Fruit fly (Drosophila melanogaster) whole organism, embryonic: ENCODE results near the gene THADA.
A peak's percentile ranks its signal among the peaks of the same experiment; 100 is the strongest.

Source experiments
- BEAF-32 ChIP-seq: fragments of 200-800 bp; sonication (Bioruptor generic); optimal IDR thresholded peaks from 3 replicates; lab custom pipeline; 2017; ENCODE audit warnings: missing biosample characterization, missing genetic modification characterization, mild to moderate bottlenecking, moderate library complexity, missing genetic modification reagents
- Bteb2 ChIP-seq: fragments of 200-800 bp; sonication (Bioruptor generic); optimal IDR thresholded peaks from 2 replicates; lab custom pipeline; 2016; ENCODE audit warnings: missing biosample characterization, missing genetic modification characterization
- CG10209 ChIP-seq: fragments of 200-800 bp; sonication (Bioruptor generic); optimal IDR thresholded peaks from 3 replicates; lab custom pipeline; 2017; ENCODE audit warnings: missing biosample characterization, mild to moderate bottlenecking, missing genetic modification characterization, missing genetic modification reagents
- CG1024 ChIP-seq: fragments of 200-800 bp; sonication (Bioruptor generic); IDR thresholded peaks from 2 replicates; pipeline ENCODE4 v1.3.6; 2022; ENCODE audit warnings: missing biosample characterization, missing genetic modification characterization
- CG10543 ChIP-seq: fragments of 200-800 bp; sonication (Bioruptor generic); optimal IDR thresholded peaks from 3 replicates; lab custom pipeline; 2017; ENCODE audit warnings: missing biosample characterization, mild to moderate bottlenecking, missing genetic modification characterization, moderate library complexity
- CG11093 ChIP-seq: fragments of 200-800 bp; sonication (Bioruptor generic); IDR thresholded peaks from 3 replicates; pipeline ENCODE4 v1.3.6; 2022; ENCODE audit warnings: missing biosample characterization, missing genetic modification characterization
- CG1233 ChIP-seq: fragments of 200-800 bp; sonication (Bioruptor generic); optimal IDR thresholded peaks from 4 replicates; lab custom pipeline; 2018; ENCODE audit warnings: missing biosample characterization, mild to moderate bottlenecking, missing genetic modification characterization
- CG12744 ChIP-seq: fragments of 200-800 bp; sonication (Bioruptor generic); optimal IDR thresholded peaks from 2 replicates; lab custom pipeline; 2016; ENCODE audit warnings: missing biosample characterization, missing genetic modification characterization
- CG14014 ChIP-seq: fragments of 200-800 bp; sonication (Bioruptor generic); IDR thresholded peaks from 2 replicates; pipeline ENCODE4 v1.3.6; 2022; ENCODE audit warnings: missing biosample characterization, missing genetic modification characterization
- CG1529 ChIP-seq: fragments of 200-800 bp; sonication (Bioruptor generic); optimal IDR thresholded peaks from 3 replicates; lab custom pipeline; 2018; ENCODE audit warnings: missing biosample characterization, missing genetic modification characterization
- CG17361 ChIP-seq: fragments of 200-800 bp; sonication (Bioruptor generic); IDR thresholded peaks from 3 replicates; pipeline ENCODE4 v1.3.6; 2022; ENCODE audit warnings: missing biosample characterization, missing genetic modification characterization
- CG17568 ChIP-seq: fragments of 200-800 bp; sonication (Bioruptor generic); optimal IDR thresholded peaks from 2 replicates; lab custom pipeline; 2018; ENCODE audit warnings: missing biosample characterization, mild to moderate bottlenecking, missing genetic modification characterization, moderate library complexity
- CG18619 ChIP-seq: fragments of 200-800 bp; sonication (Bioruptor generic); optimal IDR thresholded peaks from 3 replicates; lab custom pipeline; 2017; ENCODE audit warnings: missing biosample characterization, mild to moderate bottlenecking, missing genetic modification characterization
- CG3281 ChIP-seq: fragments of 200-800 bp; sonication (Bioruptor generic); optimal IDR thresholded peaks from 3 replicates; lab custom pipeline; 2017; ENCODE audit warnings: missing biosample characterization, mild to moderate bottlenecking, missing genetic modification characterization
- CG3407 ChIP-seq: fragments of 200-800 bp; sonication (Bioruptor generic); optimal IDR thresholded peaks from 2 replicates; lab custom pipeline; 2018; ENCODE audit warnings: missing biosample characterization, mild to moderate bottlenecking, missing genetic modification characterization
- CG5180 ChIP-seq: fragments of 200-800 bp; sonication (Bioruptor generic); optimal IDR thresholded peaks from 3 replicates; lab custom pipeline; 2017; ENCODE audit warnings: missing biosample characterization, missing genetic modification characterization, mild to moderate bottlenecking, moderate library complexity, missing genetic modification reagents
- CG7372 ChIP-seq: fragments of 200-800 bp; sonication (Bioruptor generic); IDR thresholded peaks from 2 replicates; pipeline ENCODE4 v1.3.6; 2022; ENCODE audit warnings: missing biosample characterization, missing genetic modification characterization
- CG7928 ChIP-seq: fragments of 200-800 bp; sonication (Bioruptor generic); optimal IDR thresholded peaks from 2 replicates; lab custom pipeline; 2017; ENCODE audit warnings: missing biosample characterization, mild to moderate bottlenecking, missing genetic modification characterization
- CG7963 ChIP-seq: fragments of 200-800 bp; sonication (Bioruptor generic); IDR thresholded peaks from 3 replicates; pipeline ENCODE4 v1.3.6; 2022; ENCODE audit warnings: missing biosample characterization, missing genetic modification characterization; ENCODE audit not compliant: partially characterized antibody
- CG7987 ChIP-seq: fragments of 200-800 bp; sonication (Bioruptor generic); optimal IDR thresholded peaks from 2 replicates; lab custom pipeline; 2018; ENCODE audit warnings: missing biosample characterization, mild to moderate bottlenecking, missing genetic modification characterization, moderate library complexity
- CG8478 ChIP-seq: fragments of >200 bp; optimal IDR thresholded peaks from 2 replicates; lab custom pipeline; 2018
- CG9437 ChIP-seq: fragments of 200-800 bp; sonication (Bioruptor generic); optimal IDR thresholded peaks from 2 replicates; lab custom pipeline; 2018; ENCODE audit warnings: missing biosample characterization, mild to moderate bottlenecking, missing genetic modification characterization
- CG9797 ChIP-seq: fragments of 200-800 bp; sonication (Bioruptor generic); optimal IDR thresholded peaks from 3 replicates; lab custom pipeline; 2018; ENCODE audit warnings: missing biosample characterization, mild to moderate bottlenecking, missing genetic modification characterization
- CG9817 ChIP-seq: fragments of 200-800 bp; sonication (Bioruptor generic); optimal IDR thresholded peaks from 2 replicates; lab custom pipeline; 2018; ENCODE audit warnings: missing biosample characterization, mild to moderate bottlenecking, missing genetic modification characterization, moderate library complexity
- CoRest ChIP-seq: fragments of 200-800 bp; sonication (Bioruptor generic); optimal IDR thresholded peaks from 3 replicates; lab custom pipeline; 2018; ENCODE audit warnings: missing biosample characterization, mild to moderate bottlenecking, missing genetic modification characterization, moderate library complexity
- CrebB ChIP-seq: fragments of 200-800 bp; sonication (Bioruptor generic); optimal IDR thresholded peaks from 3 replicates; lab custom pipeline; 2018; ENCODE audit warnings: missing biosample characterization, mild to moderate bottlenecking, missing genetic modification characterization
- Jarid2 ChIP-seq: fragments of 200-800 bp; sonication (Bioruptor generic); optimal IDR thresholded peaks from 3 replicates; lab custom pipeline; 2017; ENCODE audit warnings: mild to moderate bottlenecking, missing biosample characterization, missing genetic modification reagents, missing genetic modification characterization
- Neu2 ChIP-seq: fragments of 200-800 bp; sonication (Bioruptor generic); optimal IDR thresholded peaks from 3 replicates; lab custom pipeline; 2016; ENCODE audit warnings: missing biosample characterization, missing genetic modification characterization, borderline replicate concordance
- Optix ChIP-seq: fragments of 200-800 bp; sonication (Bioruptor generic); IDR thresholded peaks from 3 replicates; pipeline ENCODE4 v1.3.6; 2022; ENCODE audit warnings: missing biosample characterization, missing genetic modification characterization
- TFAM ChIP-seq: fragments of 200-800 bp; sonication (Bioruptor generic); optimal IDR thresholded peaks from 2 replicates; lab custom pipeline; 2017; ENCODE audit warnings: missing biosample characterization, missing genetic modification characterization, inconsistent platforms
- Usf ChIP-seq: fragments of 200-800 bp; sonication (Bioruptor generic); optimal IDR thresholded peaks from 2 replicates; lab custom pipeline; 2017; ENCODE audit warnings: missing genotype, missing biosample characterization, missing genetic modification characterization
- cas ChIP-seq: fragments of 200-800 bp; sonication (Bioruptor generic); IDR thresholded peaks from 2 replicates; pipeline ENCODE4 v1.3.6; 2022; ENCODE audit warnings: missing biosample characterization, missing genetic modification characterization
- chm ChIP-seq: fragments of 200-800 bp; sonication (Bioruptor generic); IDR thresholded peaks from 2 replicates; pipeline ENCODE4 v1.3.6; 2022; ENCODE audit warnings: missing biosample characterization, missing genetic modification characterization
- croc ChIP-seq: fragments of 200-800 bp; sonication (Bioruptor generic); conservative IDR thresholded peaks from 3 replicates; pipeline ENCODE4 v1.3.6; 2022; ENCODE audit warnings: missing biosample characterization, missing genetic modification characterization
- crol ChIP-seq: fragments of 200-800 bp; sonication (Bioruptor generic); IDR thresholded peaks from 2 replicates; pipeline ENCODE4 v1.3.6; 2022; ENCODE audit warnings: missing biosample characterization, missing genetic modification characterization
- dimm ChIP-seq: fragments of 200-800 bp; sonication (Bioruptor generic); IDR thresholded peaks from 2 replicates; pipeline ENCODE4 v1.3.6; 2022; ENCODE audit warnings: missing biosample characterization, missing genetic modification characterization
- dmrt11E ChIP-seq: fragments of 200-800 bp; sonication (Bioruptor generic); optimal IDR thresholded peaks from 3 replicates; lab custom pipeline; 2018; ENCODE audit warnings: missing biosample characterization, mild to moderate bottlenecking, missing genetic modification characterization, moderate library complexity
- dmrt99B ChIP-seq: fragments of 200-800 bp; sonication (Bioruptor generic); optimal IDR thresholded peaks from 2 replicates; lab custom pipeline; 2018; ENCODE audit warnings: missing biosample characterization, mild to moderate bottlenecking, missing genetic modification characterization, moderate library complexity
- jumu ChIP-seq: fragments of 200-800 bp; sonication (Bioruptor generic); optimal IDR thresholded peaks from 3 replicates; lab custom pipeline; 2016; ENCODE audit warnings: missing biosample characterization, missing genetic modification characterization
- mam ChIP-seq: fragments of 200-800 bp; sonication (Bioruptor generic); optimal IDR thresholded peaks from 3 replicates; lab custom pipeline; 2016; ENCODE audit warnings: missing biosample characterization, missing genetic modification characterization
- onecut ChIP-seq: fragments of 200-800 bp; sonication (Bioruptor generic); IDR thresholded peaks from 2 replicates; pipeline ENCODE4 v1.3.6; 2022; ENCODE audit warnings: missing biosample characterization, missing genetic modification characterization
- ro ChIP-seq: fragments of 200-800 bp; sonication (Bioruptor generic); IDR thresholded peaks from 2 replicates; pipeline ENCODE4 v1.3.6; 2022; ENCODE audit warnings: missing biosample characterization, missing genetic modification characterization
- sima ChIP-seq: fragments of 200-800 bp; sonication (Bioruptor generic); optimal IDR thresholded peaks from 2 replicates; lab custom pipeline; 2016; ENCODE audit warnings: missing biosample characterization, missing genetic modification characterization
- sna ChIP-seq: fragments of 200-800 bp; sonication (Bioruptor generic); IDR thresholded peaks from 2 replicates; pipeline ENCODE4 v1.3.6; 2022; ENCODE audit warnings: missing biosample characterization, missing genetic modification characterization; ENCODE audit not compliant: partially characterized antibody
- so ChIP-seq: fragments of 200-800 bp; sonication (Bioruptor generic); IDR thresholded peaks from 3 replicates; pipeline ENCODE4 v1.3.6; 2022; ENCODE audit warnings: missing biosample characterization, missing genetic modification characterization
- sqz ChIP-seq: fragments of 200-800 bp; sonication (Bioruptor generic); optimal IDR thresholded peaks from 3 replicates; lab custom pipeline; 2018; ENCODE audit warnings: missing biosample characterization, mild to moderate bottlenecking, missing genetic modification characterization
- ssp ChIP-seq: fragments of 200-800 bp; sonication (Bioruptor generic); IDR thresholded peaks from 2 replicates; pipeline ENCODE4 v1.3.6; 2022; ENCODE audit warnings: missing biosample characterization, missing genetic modification characterization
- vnd ChIP-seq: fragments of 200-800 bp; sonication (Bioruptor generic); IDR thresholded peaks from 3 replicates; pipeline ENCODE4 v1.3.6; 2022; ENCODE audit warnings: missing biosample characterization, missing genetic modification characterization; ENCODE audit not compliant: partially characterized antibody
- zfh2 ChIP-seq: fragments of 200-800 bp; sonication (Bioruptor generic); optimal IDR thresholded peaks from 2 replicates; lab custom pipeline; 2016; ENCODE audit warnings: missing biosample characterization, missing genetic modification characterization

THADA gene

dm6 chrX:19889128-19889756 is 23.9 kb upstream of the THADA start (continued):
- TF ChIP-seq CG12744 (GFP tag; lab: Kevin White, UChicago) (peak; percentile 77), CoRest (tag; lab: Kevin White, UChicago) (peak; percentile 86), CG9797 (no peak), CG7372 (GFP tag; lab: Robert Waterston, UW) (peak; percentile 80), TFAM (GFP tag; lab: Kevin White, UChicago) (peak; percentile 31), Optix (GFP tag; lab: Robert Waterston, UW) (peak; percentile 79; the same call in 2 of the 3 replicates), dmrt11E (peak; percentile 92), CG1529 (peak; percentile 60), zfh2 (GFP tag; lab: Kevin White, UChicago) (peak; percentile 79), CG1024 (GFP tag; lab: Robert Waterston, UW) (peak; percentile 65; the same call in 1 of the 2 replicates), vnd (GFP tag; lab: Robert Waterston, UW) (no peak), dimm (GFP tag; lab: Robert Waterston, UW) (peak; percentile 63), CG9437 (GFP tag; lab: Kevin White, UChicago) (peak; percentile 53), CG5180 (GFP tag; lab: Kevin White, UChicago) (peak; percentile 59), dmrt99B (peak; percentile 87), CG8478 (lab: Kevin White, UChicago) (no peak), CG18619 (GFP tag; lab: Kevin White, UChicago) (peak; percentile 85), CG7987 (GFP tag; lab: Kevin White, UChicago) (peak; percentile 67), crol (no peak; the same call in 1 of the 2 replicates), CrebB (tag; lab: Kevin White, UChicago) (peak; percentile 69), Jarid2 (GFP tag; lab: Kevin White, UChicago) (peak; percentile 14), CG7928 (GFP tag; lab: Kevin White, UChicago) (peak; percentile 7), CG10543 (GFP tag; lab: Kevin White, UChicago) (peak; percentile 18), CG3407 (peak; percentile 64), croc (GFP tag; lab: Robert Waterston, UW) (peak; percentile 72), sna (no peak), chm (GFP tag; lab: Robert Waterston, UW) (peak; percentile 82), CG1233 (GFP tag; lab: Kevin White, UChicago) (peak; percentile 81), BEAF-32 (GFP tag; lab: Kevin White, UChicago) (no peak), cas (GFP tag; lab: Robert Waterston, UW) (peak; percentile 64; the same call in 1 of the 2 replicates), ssp (GFP tag; lab: Robert Waterston, UW) (peak; percentile 63), CG17361 (GFP tag; lab: Robert Waterston, UW) (peak; percentile 81), onecut (GFP tag; lab: Robert Waterston, UW) (peak; percentile 75), CG3281 (GFP tag; lab: Kevin White, UChicago) (peak; percentile 79), so (GFP tag; lab: Robert Waterston, UW) (peak; percentile 64; the same call in 2 of the 3 replicates), CG11093 (peak; percentile 64; the same call in 2 of the 3 replicates), jumu (GFP tag; lab: Kevin White, UChicago) (peak; percentile 88), sima (GFP tag; lab: Kevin White, UChicago) (peak; percentile 68), sqz (peak; percentile 14), Bteb2 (GFP tag; lab: Kevin White, UChicago) (peak; percentile 70), CG14014 (GFP tag; lab: Robert Waterston, UW) (peak; percentile 88), Neu2 (peak; percentile 78), CG10209 (GFP tag; lab: Kevin White, UChicago) (peak; percentile 82), Usf (peak; percentile 77), CG17568 (GFP tag; lab: Kevin White, UChicago) (peak; percentile 76), CG7963 (GFP tag; lab: Robert Waterston, UW) (no peak), CG9817 (tag; lab: Kevin White, UChicago) (peak; percentile 85), mam (GFP tag; lab: Kevin White, UChicago) (peak; percentile 92), ro (GFP tag; lab: Robert Waterston, UW) (peak; percentile 56; the same call in 1 of the 2 replicates)
